Worm (Caenorhabditis elegans): ENCODE data around the gene lyst-1.

ce11 chrX:12167632-12168377 is 26.9 kb upstream of the lyst-1 start:
- TF ChIP-seq him-1 (tag; optimal IDR thresholded peaks at IDR 0.05) (no peak), dao-5 (tag; optimal IDR thresholded peaks at IDR 0.05) (no peak), W03F9.2 (tag; optimal IDR thresholded peaks at IDR 0.05) (no peak)
